Worm (Caenorhabditis elegans) whole organism, late embryonic: ENCODE data around the gene Y58A7A.2.

Experiments used
- C08G9.2 ChIP-seq: sonication (generic microtip); optimal IDR thresholded peaks from 2 replicates; lab custom pipeline; 2016; ENCODE audit warnings: mild to moderate bottlenecking, missing genetic modification characterization, moderate library complexity, missing compliant biosample characterization
- F13H6.1 ChIP-seq: sonication (generic microtip); optimal IDR thresholded peaks from 2 replicates; lab custom pipeline; 2016; ENCODE audit warnings: missing genetic modification characterization, missing compliant biosample characterization
- K09A11.1 ChIP-seq: sonication (generic microtip); optimal IDR thresholded peaks from 2 replicates; lab custom pipeline; 2017; ENCODE audit warnings: antibody characterized with exemption, mild to moderate bottlenecking, missing genetic modification characterization, missing compliant biosample characterization; ENCODE audit not compliant: insufficient read depth
- Y22D7AL.16 ChIP-seq: sonication (generic microtip); optimal IDR thresholded peaks from 2 replicates; lab custom pipeline; 2016; ENCODE audit warnings: missing genetic modification characterization, missing compliant biosample characterization
- ahr-1 ChIP-seq: sonication (generic microtip); optimal IDR thresholded peaks from 2 replicates; lab custom pipeline; 2016; ENCODE audit warnings: missing genetic modification characterization, missing compliant biosample characterization
- ama-1 ChIP-seq: fragments of 150-350 bp; optimal IDR thresholded peaks from 2 replicates; lab custom pipeline; 2014
- ceh-14 ChIP-seq: sonication (generic microtip); optimal IDR thresholded peaks from 2 replicates; lab custom pipeline; 2016; ENCODE audit warnings: missing genotype, missing genetic modification characterization, missing compliant biosample characterization
- ceh-18 ChIP-seq: sonication (generic microtip); optimal IDR thresholded peaks from 2 replicates; lab custom pipeline; 2016; ENCODE audit warnings: missing genetic modification characterization, missing compliant biosample characterization
- ceh-2 ChIP-seq: sonication (generic microtip); optimal IDR thresholded peaks from 2 replicates; lab custom pipeline; 2016; ENCODE audit warnings: missing genotype, missing genetic modification characterization, missing compliant biosample characterization
- ceh-22 ChIP-seq: sonication (generic microtip); optimal IDR thresholded peaks from 2 replicates; lab custom pipeline; 2017; ENCODE audit warnings: missing biosample characterization, missing genetic modification characterization
- ceh-24 ChIP-seq: sonication (generic microtip); optimal IDR thresholded peaks from 2 replicates; lab custom pipeline; 2016; ENCODE audit warnings: mild to moderate bottlenecking, missing genetic modification characterization, missing compliant biosample characterization
- ceh-31 ChIP-seq: sonication (generic microtip); optimal IDR thresholded peaks from 2 replicates; lab custom pipeline; 2016; ENCODE audit warnings: missing genetic modification characterization, missing compliant biosample characterization
- ceh-34 ChIP-seq: sonication (generic microtip); optimal IDR thresholded peaks from 2 replicates; lab custom pipeline; 2016; ENCODE audit warnings: mild to moderate bottlenecking, missing genetic modification characterization, missing compliant biosample characterization
- ceh-9 ChIP-seq: sonication (generic microtip); optimal IDR thresholded peaks from 2 replicates; lab custom pipeline; 2016; ENCODE audit warnings: mild to moderate bottlenecking, missing genetic modification characterization, inconsistent platforms, missing compliant biosample characterization
- che-1 ChIP-seq: sonication (generic microtip); optimal IDR thresholded peaks from 2 replicates; lab custom pipeline; 2016; ENCODE audit warnings: mild to moderate bottlenecking, missing genetic modification characterization, missing compliant biosample characterization
- dmd-4 ChIP-seq: sonication (generic microtip); optimal IDR thresholded peaks from 2 replicates; lab custom pipeline; 2016; ENCODE audit warnings: borderline replicate concordance, missing genetic modification characterization, missing compliant biosample characterization
- dve-1 ChIP-seq: sonication (generic microtip); optimal IDR thresholded peaks from 2 replicates; lab custom pipeline; 2017; ENCODE audit warnings: antibody characterized with exemption, mild to moderate bottlenecking, missing genetic modification characterization, missing compliant biosample characterization
- ets-4 ChIP-seq: sonication (generic microtip); optimal IDR thresholded peaks from 2 replicates; lab custom pipeline; 2016; ENCODE audit warnings: missing genetic modification characterization, missing compliant biosample characterization
- eyg-1 ChIP-seq: sonication (generic microtip); optimal IDR thresholded peaks from 2 replicates; lab custom pipeline; 2016; ENCODE audit warnings: missing genotype, missing genetic modification characterization, missing compliant biosample characterization
- hlh-13 ChIP-seq: fragments of 200-800 bp; sonication (Bioruptor generic); optimal IDR thresholded peaks from 2 replicates; lab custom pipeline; 2018; ENCODE audit warnings: mild to moderate bottlenecking, missing genetic modification characterization, missing compliant biosample characterization
- hlh-15 ChIP-seq: sonication (generic microtip); optimal IDR thresholded peaks from 2 replicates; lab custom pipeline; 2016; ENCODE audit warnings: missing genetic modification characterization, missing compliant biosample characterization
- lin-11 ChIP-seq: fragments of 200-800 bp; sonication (Bioruptor generic); optimal IDR thresholded peaks from 2 replicates; lab custom pipeline; 2018; ENCODE audit warnings: mild to moderate bottlenecking, missing genetic modification characterization, missing compliant biosample characterization
- madf-2 ChIP-seq: sonication (generic microtip); optimal IDR thresholded peaks from 2 replicates; lab custom pipeline; 2017; ENCODE audit warnings: missing genetic modification characterization, missing compliant biosample characterization
- mec-3 ChIP-seq: sonication (generic microtip); optimal IDR thresholded peaks from 2 replicates; lab custom pipeline; 2016; ENCODE audit warnings: borderline replicate concordance, missing genetic modification characterization, missing compliant biosample characterization
- nhr-11 ChIP-seq: fragments of 150-350 bp; optimal IDR thresholded peaks from 2 replicates; lab custom pipeline; 2014; ENCODE audit warnings: missing biosample characterization, missing genetic modification characterization
- pag-3 ChIP-seq: sonication (generic microtip); optimal IDR thresholded peaks from 2 replicates; lab custom pipeline; 2016; ENCODE audit warnings: missing compliant biosample characterization, missing genetic modification characterization, borderline replicate concordance
- pqm-1 ChIP-seq: sonication (generic microtip); optimal IDR thresholded peaks from 2 replicates; lab custom pipeline; 2016; ENCODE audit warnings: missing genetic modification characterization, missing compliant biosample characterization
- pros-1 ChIP-seq: fragments of 150-350 bp; optimal IDR thresholded peaks from 2 replicates; lab custom pipeline; 2014; ENCODE audit warnings: missing biosample characterization, missing genetic modification reagents, missing genetic modification characterization
- ref-2 ChIP-seq: sonication (generic microtip); optimal IDR thresholded peaks from 2 replicates; lab custom pipeline; 2016; ENCODE audit warnings: missing genetic modification characterization, missing compliant biosample characterization
- rnt-1 ChIP-seq: sonication (generic microtip); optimal IDR thresholded peaks from 2 replicates; lab custom pipeline; 2016; ENCODE audit warnings: missing genetic modification characterization, missing compliant biosample characterization
- sdc-2 ChIP-seq: sonication (generic microtip); optimal IDR thresholded peaks from 2 replicates; lab custom pipeline; 2016; ENCODE audit warnings: missing genotype, missing genetic modification characterization, missing compliant biosample characterization
- sox-4 ChIP-seq: sonication (generic microtip); optimal IDR thresholded peaks from 2 replicates; lab custom pipeline; 2017; ENCODE audit warnings: mild to moderate bottlenecking, missing genetic modification characterization, inconsistent platforms, missing compliant biosample characterization
- tbx-2 ChIP-seq: sonication (generic microtip); optimal IDR thresholded peaks from 2 replicates; lab custom pipeline; 2016; ENCODE audit warnings: missing genetic modification characterization, missing compliant biosample characterization
- tbx-7 ChIP-seq: sonication (generic microtip); optimal IDR thresholded peaks from 2 replicates; lab custom pipeline; 2016; ENCODE audit warnings: missing genotype, missing genetic modification characterization, missing compliant biosample characterization
- ttx-3 ChIP-seq: sonication (generic microtip); optimal IDR thresholded peaks from 2 replicates; lab custom pipeline; 2016; ENCODE audit warnings: missing genetic modification reagents, missing genetic modification characterization, missing compliant biosample characterization
- unc-3 ChIP-seq, 2 experiments: fragments of 200-800 bp in 1 of 2; sonication (Bioruptor generic) in 1 of 2; sonication (generic microtip) in 1 of 2; conservative IDR thresholded peaks in 1 of 2; optimal IDR thresholded peaks in 1 of 2; 2 replicates each; pipeline versions ENCODE4 v1.3.6 to Lab custom; 2016 to 2022; ENCODE audit warnings: missing compliant biosample characterization in 2 of 2, missing genetic modification characterization in 2 of 2, missing genetic modification reagents in 1 of 2
- unc-55 ChIP-seq: sonication (generic microtip); optimal IDR thresholded peaks from 2 replicates; lab custom pipeline; 2017; ENCODE audit warnings: missing biosample characterization, missing genetic modification reagents, missing genetic modification characterization
- unc-86 ChIP-seq: sonication (generic microtip); optimal IDR thresholded peaks from 2 replicates; lab custom pipeline; 2016; ENCODE audit warnings: missing genetic modification characterization, missing compliant biosample characterization

Gene Y58A7A.2

ce11 chrV:5072082-5072481, at the start of gene Y58A7A.2:
Y58A7A.2 (minus strand) TSS chrV:5072182.
- TF ChIP-seq ceh-2 (tag; lab: Kevin White, UChicago) (no peak), Y22D7AL.16 (tag; lab: Kevin White, UChicago) (no peak), hlh-15 (tag; lab: Kevin White, UChicago) (no peak), ets-4 (tag; lab: Kevin White, UChicago) (no peak), rnt-1 (no peak), F13H6.1 (tag; lab: Kevin White, UChicago) (no peak), madf-2 (tag; lab: Kevin White, UChicago) (no peak), unc-55 (GFP tag; lab: Kevin White, UChicago) (no peak), pqm-1 (tag; lab: Kevin White, UChicago) (no peak), K09A11.1 (tag; lab: Kevin White, UChicago) (no peak), ceh-31 (tag; lab: Kevin White, UChicago) (no peak), ttx-3 (no peak), hlh-13 (GFP tag; lab: Kevin White, UChicago) (no peak), eyg-1 (tag; lab: Kevin White, UChicago) (no peak), lin-11 (tag; lab: Kevin White, UChicago) (no peak), ceh-22 (tag; lab: Kevin White, UChicago) (no peak), ahr-1 (tag; lab: Kevin White, UChicago) (no peak), mec-3 (tag; lab: Kevin White, UChicago) (no peak), ama-1 (lab: Kevin White, UChicago) (no peak), ceh-34 (tag; lab: Kevin White, UChicago) (no peak)

- no peak for TF ChIP-seq sox-4
- TF ChIP-seq pag-3 = no peak
- no peak for TF ChIP-seq dve-1 (tag; lab: Kevin White, UChicago)
- TF ChIP-seq ceh-18 = no peak
- TF ChIP-seq ceh-14 (tag; lab: Kevin White, UChicago) = no peak
- no peak for TF ChIP-seq tbx-2
- TF ChIP-seq ref-2 (tag; lab: Kevin White, UChicago) = no peak
- no peak for TF ChIP-seq unc-3 (GFP tag; conservative IDR thresholded peaks at IDR 0.05; lab: Robert Waterston, UW)
- TF ChIP-seq unc-3 (tag; optimal IDR thresholded peaks at IDR 0.05; lab: Kevin White, UChicago) = no peak
- TF ChIP-seq C08G9.2 (tag; lab: Kevin White, UChicago) = no peak
- no peak for TF ChIP-seq pros-1 (tag; lab: Kevin White, UChicago)
- no peak for TF ChIP-seq eyg-1 (tag; lab: Kevin White, UChicago)
- TF ChIP-seq dmd-4 (tag; lab: Kevin White, UChicago) = no peak
- TF ChIP-seq ceh-24 (tag; lab: Kevin White, UChicago) = no peak
- no peak for TF ChIP-seq ahr-1 (tag; lab: Kevin White, UChicago)
- TF ChIP-seq sdc-2 (tag; lab: Kevin White, UChicago) = no peak
- no peak for TF ChIP-seq ceh-9
- TF ChIP-seq unc-86 (tag; lab: Kevin White, UChicago) = no peak
- no peak for TF ChIP-seq ama-1 (lab: Kevin White, UChicago)
- no peak for TF ChIP-seq mec-3 (tag; lab: Kevin White, UChicago)
- no peak for TF ChIP-seq che-1 (tag; lab: Kevin White, UChicago)
- TF ChIP-seq, all 69 proteins: peak for 0
These were observed 47.7 kb upstream of the Y58A7A.2 start, which contains the start of gene sid-1 for ce11 chrV:5119679-5120078. sid-1 (plus strand) TSS chrV:5119970.

- TF ChIP-seq tbx-7 (tag; lab: Kevin White, UChicago) = no peak
- TF ChIP-seq pag-3 = no peak
- no peak for TF ChIP-seq nhr-11 (tag; lab: Kevin White, UChicago)
- no peak for TF ChIP-seq ceh-14 (tag; lab: Kevin White, UChicago)
These were observed 47.1 kb upstream of the Y58A7A.2 start, which contains the start of gene C04F5.9 for ce11 chrV:5119109-5119508. C04F5.9 (minus strand) TSS chrV:5119209.
